Fruit fly (Drosophila melanogaster) whole organism, wandering third instar larva: ENCODE measurements around the gene ouib.
A peak's percentile ranks its signal among the peaks of the same experiment; 100 is the strongest.

Experiments
- Abd-B ChIP-seq: fragments of >200 bp; optimal IDR thresholded peaks from 2 replicates; lab custom pipeline; 2017; ENCODE audit warnings: missing biosample characterization, missing genetic modification characterization
- CG32264 ChIP-seq: fragments of 200-800 bp; sonication (Bioruptor generic); optimal IDR thresholded peaks from 2 replicates; lab custom pipeline; 2016; ENCODE audit warnings: missing biosample characterization, missing genetic modification characterization
- CG9705 ChIP-seq: fragments of 200-800 bp; sonication (Bioruptor generic); optimal IDR thresholded peaks from 2 replicates; lab custom pipeline; 2018; ENCODE audit warnings: missing biosample characterization, mild to moderate bottlenecking, missing genetic modification characterization
- Dfd ChIP-seq: fragments of >200 bp; optimal IDR thresholded peaks from 2 replicates; lab custom pipeline; 2017; ENCODE audit warnings: missing biosample characterization, missing genetic modification characterization
- Dif ChIP-seq: fragments of 200-275, 200-300 bp; sonication (Bioruptor generic); optimal IDR thresholded peaks from 2 replicates; lab custom pipeline; 2018; ENCODE audit warnings: missing biosample characterization, missing genetic modification characterization; ENCODE audit not compliant: partially characterized antibody
- GATAd ChIP-seq: sonication (Bioruptor generic); optimal IDR thresholded peaks from 2 replicates; lab custom pipeline; 2016; ENCODE audit warnings: missing biosample characterization, missing genetic modification characterization
- HLH106 ChIP-seq: fragments of 200-800 bp; optimal IDR thresholded peaks from 3 replicates; lab custom pipeline; 2019; ENCODE audit warnings: missing biosample characterization, mild to moderate bottlenecking, missing genetic modification characterization, moderate library complexity
- Hnf4 ChIP-seq: fragments of 200-800 bp; sonication (Bioruptor generic); optimal IDR thresholded peaks from 2 replicates; lab custom pipeline; 2016; ENCODE audit warnings: missing biosample characterization, mild to moderate bottlenecking, missing genetic modification characterization
- Hr78 ChIP-seq: fragments of >200 bp; optimal IDR thresholded peaks from 2 replicates; lab custom pipeline; 2017; ENCODE audit warnings: missing biosample characterization, missing genetic modification characterization
- Hr83 ChIP-seq: fragments of 200-300 bp; sonication (Bioruptor generic); optimal IDR thresholded peaks from 2 replicates; lab custom pipeline; 2016; ENCODE audit warnings: missing biosample characterization, mild to moderate bottlenecking, missing genetic modification characterization, moderate library complexity; ENCODE audit not compliant: poor library complexity, severe bottlenecking
- Jra ChIP-seq: sonication (Bioruptor generic); optimal IDR thresholded peaks from 2 replicates; lab custom pipeline; 2016; ENCODE audit warnings: missing biosample characterization, missing genetic modification characterization
- Mio ChIP-seq: sonication (Bioruptor generic); optimal IDR thresholded peaks from 2 replicates; lab custom pipeline; 2016; ENCODE audit warnings: missing biosample characterization, missing genetic modification characterization
- Myc ChIP-seq: fragments of >200 bp; optimal IDR thresholded peaks from 2 replicates; lab custom pipeline; 2017
- N ChIP-seq: fragments of >200 bp; optimal IDR thresholded peaks from 2 replicates; lab custom pipeline; 2018; ENCODE audit warnings: missing biosample characterization, missing external identifiers, missing genetic modification characterization
- OdsH ChIP-seq: fragments of 200-800 bp; sonication (Bioruptor generic); optimal IDR thresholded peaks from 2 replicates; lab custom pipeline; 2016; ENCODE audit warnings: missing biosample characterization, mild to moderate bottlenecking, missing genetic modification characterization
- Rel ChIP-seq, 2 experiments: fragments of 200-800 bp; sonication (Bioruptor generic) in 1 of 2; optimal IDR thresholded peaks; 2 replicates in 1 of 2; 3 replicates in 1 of 2; lab custom pipeline; 2016 to 2019; ENCODE audit warnings: mild to moderate bottlenecking in 2 of 2, missing biosample characterization in 2 of 2, missing genetic modification characterization in 2 of 2, moderate library complexity in 1 of 2
- Sp1 ChIP-seq: fragments of 200-800 bp; sonication (Bioruptor generic); optimal IDR thresholded peaks from 3 replicates; lab custom pipeline; 2019; ENCODE audit warnings: missing biosample characterization, mild to moderate bottlenecking, missing genetic modification characterization, moderate library complexity
- Vsx2 ChIP-seq: fragments of 200-300, 225-300 bp; sonication (Bioruptor generic); optimal IDR thresholded peaks from 2 replicates; lab custom pipeline; 2018; ENCODE audit warnings: missing biosample characterization, missing genetic modification characterization; ENCODE audit not compliant: partially characterized antibody
- br ChIP-seq: fragments of 200-800 bp; sonication (Bioruptor generic); optimal IDR thresholded peaks from 2 replicates; lab custom pipeline; 2016; ENCODE audit warnings: missing biosample characterization, missing genetic modification characterization
- brk ChIP-seq: fragments of 200-800 bp; sonication (Bioruptor generic); optimal IDR thresholded peaks from 2 replicates; lab custom pipeline; 2016; ENCODE audit warnings: missing biosample characterization, mild to moderate bottlenecking, missing genetic modification characterization
- dl ChIP-seq, 2 experiments: fragments of 175-275, 200-275 bp in 1 of 2; fragments of 200-275 bp in 1 of 2; sonication (Bioruptor generic); optimal IDR thresholded peaks; lab custom pipeline; 2018; ENCODE audit warnings: mild to moderate bottlenecking in 2 of 2, missing biosample characterization in 2 of 2, missing genetic modification characterization in 2 of 2, moderate library complexity in 2 of 2; ENCODE audit not compliant: partially characterized antibody in 2 of 2, insufficient read depth in 1 of 2
- dmrt93B ChIP-seq: fragments of 200-800 bp; sonication (Bioruptor generic); optimal IDR thresholded peaks from 2 replicates; lab custom pipeline; 2018; ENCODE audit warnings: missing biosample characterization, mild to moderate bottlenecking, missing genetic modification characterization
- dsf ChIP-seq: sonication (Bioruptor generic); optimal IDR thresholded peaks from 2 replicates; lab custom pipeline; 2016; ENCODE audit warnings: missing biosample characterization, missing genetic modification characterization, borderline replicate concordance
- ey ChIP-seq: fragments of 200-800 bp; sonication (Bioruptor generic); optimal IDR thresholded peaks from 2 replicates; lab custom pipeline; 2016; ENCODE audit warnings: missing biosample characterization, missing genetic modification characterization
- foxo ChIP-seq, 2 experiments: fragments of 200-800 bp; sonication (Bioruptor generic); optimal IDR thresholded peaks; 2 replicates in 1 of 2; 3 replicates in 1 of 2; lab custom pipeline; 2016 to 2017; ENCODE audit warnings: missing biosample characterization in 2 of 2, missing genetic modification characterization in 2 of 2
- fru ChIP-seq: fragments of 200-800 bp; sonication (Bioruptor generic); optimal IDR thresholded peaks from 3 replicates; lab custom pipeline; 2016; ENCODE audit warnings: missing biosample characterization, mild to moderate bottlenecking, missing genetic modification characterization
- h ChIP-seq: fragments of 200-800 bp; sonication (Bioruptor generic); optimal IDR thresholded peaks from 3 replicates; lab custom pipeline; 2016; ENCODE audit warnings: missing biosample characterization, mild to moderate bottlenecking, missing genetic modification characterization
- jim ChIP-seq: fragments of 175-275, 200-325 bp; sonication (Bioruptor generic); optimal IDR thresholded peaks from 2 replicates; lab custom pipeline; 2016; ENCODE audit warnings: missing biosample characterization, mild to moderate bottlenecking, missing genetic modification characterization
- lola ChIP-seq: fragments of >200 bp; optimal IDR thresholded peaks from 2 replicates; lab custom pipeline; 2017; ENCODE audit warnings: missing biosample characterization, missing genetic modification characterization
- pan ChIP-seq: fragments of >200 bp; optimal IDR thresholded peaks from 2 replicates; lab custom pipeline; 2017
- psq ChIP-seq: fragments of 200-800 bp; sonication (Bioruptor generic); optimal IDR thresholded peaks from 3 replicates; lab custom pipeline; 2017; ENCODE audit warnings: missing biosample characterization, mild to moderate bottlenecking, missing genetic modification characterization, moderate library complexity
- rgr ChIP-seq: fragments of 200-800 bp; sonication (Bioruptor generic); optimal IDR thresholded peaks from 3 replicates; lab custom pipeline; 2016; ENCODE audit warnings: missing biosample characterization, mild to moderate bottlenecking, missing genetic modification characterization
- sage ChIP-seq: fragments of 200-800 bp; sonication (Bioruptor generic); optimal IDR thresholded peaks from 2 replicates; lab custom pipeline; 2016; ENCODE audit warnings: missing biosample characterization, mild to moderate bottlenecking, missing genetic modification characterization
- sv ChIP-seq: fragments of 200-800 bp; sonication (Bioruptor generic); optimal IDR thresholded peaks from 3 replicates; lab custom pipeline; 2016; ENCODE audit warnings: missing biosample characterization, missing genetic modification characterization
- tai ChIP-seq: sonication (Bioruptor generic); optimal IDR thresholded peaks from 2 replicates; lab custom pipeline; 2016; ENCODE audit warnings: missing biosample characterization, missing genetic modification characterization
- usp ChIP-seq: fragments of >200 bp; optimal IDR thresholded peaks from 2 replicates; lab custom pipeline; 2017; ENCODE audit warnings: missing biosample characterization, missing genetic modification characterization
- woc ChIP-seq: sonication (Bioruptor generic); optimal IDR thresholded peaks from 2 replicates; lab custom pipeline; 2016; ENCODE audit warnings: missing biosample characterization, mild to moderate bottlenecking, missing genetic modification characterization

Gene ouib

dm6 chr3R:8731597-8732263 lies 6.5 kb downstream of the ouib start, which contains the start of the genes M1BP and CG8202 (continued):
- peak; percentile 70 for TF ChIP-seq Hnf4 (GFP tag; lab: Kevin White, UChicago)
- no peak for TF ChIP-seq tai (GFP tag; lab: Kevin White, UChicago)
- TF ChIP-seq Rel (GFP tag; optimal IDR thresholded peaks at IDR 0.05; lab: Kevin White, UChicago), result no peak
- TF ChIP-seq Rel (tag; optimal IDR thresholded peaks at IDR 0.05; lab: Kevin White, UChicago), result peak; percentile 65
- TF ChIP-seq Hr78 (GFP tag; lab: Kevin White, UChicago), result no peak
- TF ChIP-seq dmrt93B, result peak; percentile 87

dm6 chr3R:8739161-8739783 lies 14.0 kb downstream of the ouib start:
- no peak for TF ChIP-seq dmrt93B
- TF ChIP-seq rgr, result peak; percentile 42
- TF ChIP-seq OdsH, result peak; percentile 25
- peak in 1 of 2 experiments; percentile 35 for TF ChIP-seq foxo (GFP tag; optimal IDR thresholded peaks at IDR 0.05; lab: Kevin White, UChicago)
- TF ChIP-seq sv, result no peak
- TF ChIP-seq Rel (GFP tag; optimal IDR thresholded peaks at IDR 0.05; lab: Kevin White, UChicago), result no peak
- TF ChIP-seq Rel (tag; optimal IDR thresholded peaks at IDR 0.05; lab: Kevin White, UChicago), result no peak
- no peak for TF ChIP-seq Jra (GFP tag; lab: Kevin White, UChicago)
- peak; percentile 10 for TF ChIP-seq psq (GFP tag; lab: Kevin White, UChicago)
- peak; percentile 36 for TF ChIP-seq woc (GFP tag; lab: Kevin White, UChicago)
- peak; percentile 45 for TF ChIP-seq h (GFP tag; lab: Kevin White, UChicago)
- TF ChIP-seq Dfd, result no peak
- no peak for TF ChIP-seq Vsx2
- TF ChIP-seq fru (GFP tag; lab: Kevin White, UChicago), result peak; percentile 65
- peak; percentile 1 for TF ChIP-seq ey (GFP tag; lab: Kevin White, UChicago)
- peak; percentile 20 for TF ChIP-seq HLH106 (tag; lab: Kevin White, UChicago)
- TF ChIP-seq Sp1 (GFP tag; lab: Kevin White, UChicago), result peak; percentile 40
- no peak for TF ChIP-seq lola

dm6 chr3R:8740118-8740517 lies 14.8 kb downstream of the ouib start:
- TF ChIP-seq h (GFP tag; lab: Kevin White, UChicago) (no peak), Mio (GFP tag; lab: Kevin White, UChicago) (no peak), Dfd (no peak), Dif (GFP tag; lab: Kevin White, UChicago) (no peak), CG32264 (no peak), GATAd (GFP tag; lab: Kevin White, UChicago) (no peak), Abd-B (GFP tag; lab: Kevin White, UChicago) (no peak), dmrt93B (no peak), psq (GFP tag; lab: Kevin White, UChicago) (no peak), N (no peak), br (no peak), Myc (no peak), foxo (GFP tag; optimal IDR thresholded peaks at IDR 0.05; lab: Kevin White, UChicago) (no peak), Hr83 (GFP tag; lab: Kevin White, UChicago) (no peak), jim (GFP tag; lab: Kevin White, UChicago) (no peak)

dm6 chr3R:8741248-8741647 lies 16.0 kb downstream of the ouib start:
- TF ChIP-seq dsf (GFP tag; lab: Kevin White, UChicago) (no peak), Dfd (no peak), sage (no peak), fru (GFP tag; lab: Kevin White, UChicago) (no peak)

- no peak for TF ChIP-seq dl (GFP tag; optimal IDR thresholded peaks at IDR 0.05; lab: Kevin White, UChicago; ENCODE audit: insufficient read depth in 1 of 2, partially characterized antibody in 2 of 2)
- no peak for TF ChIP-seq Hr78 (GFP tag; lab: Kevin White, UChicago)
- no peak for TF ChIP-seq Abd-B (GFP tag; lab: Kevin White, UChicago)
- no peak for TF ChIP-seq Jra (GFP tag; lab: Kevin White, UChicago)
- TF ChIP-seq HLH106 (tag; lab: Kevin White, UChicago), result no peak
- TF ChIP-seq Rel (GFP tag; optimal IDR thresholded peaks at IDR 0.05; lab: Kevin White, UChicago), result no peak
- TF ChIP-seq Rel (tag; optimal IDR thresholded peaks at IDR 0.05; lab: Kevin White, UChicago), result no peak
- no peak for TF ChIP-seq usp (GFP tag; lab: Kevin White, UChicago)
- no peak for TF ChIP-seq psq (GFP tag; lab: Kevin White, UChicago)
- TF ChIP-seq sv, result no peak
- no peak for TF ChIP-seq brk (GFP tag; lab: Kevin White, UChicago)
- no peak for TF ChIP-seq pan (lab: Kevin White, UChicago)
- no peak for TF ChIP-seq CG32264
- TF ChIP-seq fru (GFP tag; lab: Kevin White, UChicago), result no peak
- TF ChIP-seq tai (GFP tag; lab: Kevin White, UChicago), result no peak
- TF ChIP-seq Hr83 (GFP tag; lab: Kevin White, UChicago), result no peak
- TF ChIP-seq CG9705, result no peak
These were observed 16.7 kb downstream of the ouib start for dm6 chr3R:8741941-8742340.
